Worm (Caenorhabditis elegans): ENCODE data around the gene nhr-173.

DNA sequence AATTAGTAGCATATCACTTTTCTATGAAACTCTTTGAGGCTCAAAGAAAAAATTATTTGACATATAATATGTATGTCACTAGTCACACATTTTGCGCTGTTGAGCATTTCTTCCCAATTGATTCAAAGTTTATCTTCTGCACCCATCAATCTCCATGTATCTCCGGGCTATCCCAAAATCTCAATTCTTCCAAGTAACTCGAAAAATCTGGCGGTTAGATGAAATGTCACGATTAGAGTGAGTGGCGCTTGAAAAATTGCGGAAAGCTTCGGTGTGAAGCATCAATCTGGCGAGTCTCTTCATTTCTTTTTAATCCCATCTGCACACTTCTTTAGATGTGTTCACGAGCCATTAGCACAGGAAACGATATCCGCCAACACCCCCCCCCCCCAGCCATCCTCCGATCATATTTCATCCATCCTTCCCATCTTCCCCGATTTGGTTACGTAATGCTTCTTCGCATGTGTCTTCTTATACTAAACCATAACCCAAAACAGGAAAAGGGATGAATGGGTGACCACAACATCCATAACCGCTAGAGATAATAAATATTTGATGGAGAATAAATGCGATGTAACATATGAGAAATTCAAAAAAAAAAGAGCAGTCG lies 33.7 kb downstream of the nhr-173 start:
- TF ChIP-seq C34F6.9 (tag; optimal IDR thresholded peaks at IDR 0.05) (no peak), ZK546.5 (tag; optimal IDR thresholded peaks at IDR 0.05) (no peak), ceh-82 (tag; optimal IDR thresholded peaks at IDR 0.05) (no peak), unc-62 (GFP tag; optimal IDR thresholded peaks at IDR 0.05) (no peak), mdl-1 (tag; optimal IDR thresholded peaks at IDR 0.05) (no peak), nhr-77 (tag; optimal IDR thresholded peaks at IDR 0.05) (no peak), nhr-10 (tag; optimal IDR thresholded peaks at IDR 0.05) (no peak), nhr-129 (tag; optimal IDR thresholded peaks at IDR 0.05) (no peak), nhr-12 (tag; optimal IDR thresholded peaks at IDR 0.05) (no peak)
